Worm (Caenorhabditis elegans): ENCODE measurements around the gene swan-1.

DNA sequence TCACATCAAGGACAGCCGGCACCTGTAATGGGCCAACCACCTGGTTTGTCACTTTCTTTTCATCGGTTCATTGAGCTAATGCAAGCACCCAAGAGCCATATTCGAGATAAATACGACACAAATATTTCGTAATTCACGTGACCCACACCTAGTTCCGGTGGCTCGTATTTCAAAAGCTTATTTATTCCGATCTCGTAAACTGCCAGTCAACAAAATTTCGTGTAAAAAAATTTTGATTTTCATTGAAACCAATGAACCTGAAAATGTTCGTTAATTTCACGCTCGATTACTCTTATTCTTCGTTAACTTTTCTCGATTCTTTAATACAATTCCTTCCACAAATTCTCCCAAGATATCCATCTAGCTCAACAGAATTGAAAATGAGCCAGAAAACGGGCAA lies 16.9 kb downstream of the swan-1 start:
- TF ChIP-seq tab-1 (GFP tag; IDR thresholded peaks at IDR 0.05) (no peak), ztf-23 (GFP tag; IDR thresholded peaks at IDR 0.05) (no peak), ref-1 (GFP tag; conservative IDR thresholded peaks at IDR 0.05) (no peak), klf-2 (GFP tag; conservative IDR thresholded peaks at IDR 0.05) (no peak), cog-1 (tag; optimal IDR thresholded peaks at IDR 0.05) (no peak), flt-1 (GFP tag; IDR thresholded peaks at IDR 0.05) (no peak), ztf-29 (GFP tag; IDR thresholded peaks at IDR 0.05) (no peak), T22C8.4 (GFP tag; IDR thresholded peaks at IDR 0.05) (no peak)
